Worm (Caenorhabditis elegans): ENCODE data around the gene ttn-1.

ttn-1 gene

DNA sequence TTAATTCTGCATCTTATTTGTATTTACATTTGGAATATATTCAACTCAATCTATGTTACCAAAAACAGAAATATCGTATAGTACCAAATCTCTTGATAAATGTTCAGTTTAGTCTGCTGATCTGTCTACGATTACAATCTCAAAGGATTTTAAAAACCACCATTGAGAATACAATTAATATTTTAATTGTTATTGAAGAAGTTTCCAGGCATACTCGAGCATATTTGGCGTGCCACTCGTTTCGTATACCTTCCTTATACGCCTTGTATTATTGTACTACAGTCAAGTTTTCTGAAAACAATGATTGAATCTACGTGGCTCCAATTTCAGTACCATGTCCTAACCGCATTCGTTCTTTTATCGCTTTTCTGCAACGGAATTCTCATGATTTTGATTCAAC lies 15.4 kb upstream of the ttn-1 start, which contains the start of gene str-206:
TSS of gene str-206 (plus strand) at position 301 of the 400 bp plus-strand sequence.
- TF ChIP-seq gmeb-1 (tag; optimal IDR thresholded peaks at IDR 0.05) (no peak), sma-9 (GFP tag; optimal IDR thresholded peaks at IDR 0.05) (no peak), sma-9 (tag; optimal IDR thresholded peaks at IDR 0.05) (no peak), mdl-1 (tag; optimal IDR thresholded peaks at IDR 0.05) (no peak), aly-2 (tag; optimal IDR thresholded peaks at IDR 0.05) (no peak), nhr-129 (tag; optimal IDR thresholded peaks at IDR 0.05) (no peak), ceh-82 (tag; optimal IDR thresholded peaks at IDR 0.05) (no peak), lin-39 (tag; optimal IDR thresholded peaks at IDR 0.05) (no peak), ama-1 (optimal IDR thresholded peaks at IDR 0.05) (no peak)

DNA sequence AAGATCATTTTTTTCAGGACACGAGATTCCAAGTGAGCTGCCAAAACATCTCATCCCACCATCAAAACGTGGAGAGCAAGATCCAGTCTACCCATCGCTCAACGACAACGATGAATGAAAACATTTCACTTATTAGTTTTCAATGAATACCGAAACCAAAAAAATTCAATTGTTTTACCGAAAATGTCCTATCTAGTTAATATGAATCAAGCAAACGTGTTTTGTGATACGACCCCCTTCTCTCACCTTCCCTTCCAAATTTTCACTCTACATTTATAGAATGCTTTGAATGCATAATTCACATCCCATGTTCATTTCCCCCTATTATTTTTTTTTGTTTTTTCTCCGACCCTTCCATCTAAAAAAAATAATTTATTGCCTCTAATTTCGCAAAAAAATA lies 14.7 kb upstream of the ttn-1 start:
- TF ChIP-seq ztf-4 (tag; optimal IDR thresholded peaks at IDR 0.05) (no peak), ama-1 (optimal IDR thresholded peaks at IDR 0.05) (no peak), sma-9 (GFP tag; optimal IDR thresholded peaks at IDR 0.05) (peak; percentile 5), sma-9 (tag; optimal IDR thresholded peaks at IDR 0.05) (no peak)

DNA sequence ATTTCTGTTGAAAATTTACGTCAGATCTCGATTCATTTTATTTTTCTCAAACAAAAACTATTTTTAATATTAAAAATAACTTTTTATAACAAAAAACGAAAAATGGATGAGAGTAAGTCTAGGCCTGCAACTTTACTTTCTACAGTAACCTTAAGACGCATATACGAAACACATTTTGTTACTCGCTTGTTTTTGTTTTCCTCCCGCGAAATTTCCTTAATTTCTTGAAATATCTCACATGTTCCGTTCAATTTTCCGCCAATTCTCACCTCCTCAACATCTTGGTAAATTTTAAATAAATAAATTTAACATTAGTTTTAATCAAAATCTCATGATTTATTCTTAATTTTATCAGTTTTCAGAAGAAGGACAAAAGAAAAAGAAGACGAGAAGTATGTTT lies 12.0 kb upstream of the ttn-1 start:
- TF ChIP-seq ceh-82 (tag; optimal IDR thresholded peaks at IDR 0.05) (no peak), R02D3.7 (tag; optimal IDR thresholded peaks at IDR 0.05) (no peak), dmd-4 (tag; optimal IDR thresholded peaks at IDR 0.05) (no peak), nhr-21 (tag; optimal IDR thresholded peaks at IDR 0.05) (no peak), elt-1 (tag; optimal IDR thresholded peaks at IDR 0.05) (no peak), elt-3 (tag; optimal IDR thresholded peaks at IDR 0.05) (no peak), gmeb-1 (tag; optimal IDR thresholded peaks at IDR 0.05) (no peak)

DNA sequence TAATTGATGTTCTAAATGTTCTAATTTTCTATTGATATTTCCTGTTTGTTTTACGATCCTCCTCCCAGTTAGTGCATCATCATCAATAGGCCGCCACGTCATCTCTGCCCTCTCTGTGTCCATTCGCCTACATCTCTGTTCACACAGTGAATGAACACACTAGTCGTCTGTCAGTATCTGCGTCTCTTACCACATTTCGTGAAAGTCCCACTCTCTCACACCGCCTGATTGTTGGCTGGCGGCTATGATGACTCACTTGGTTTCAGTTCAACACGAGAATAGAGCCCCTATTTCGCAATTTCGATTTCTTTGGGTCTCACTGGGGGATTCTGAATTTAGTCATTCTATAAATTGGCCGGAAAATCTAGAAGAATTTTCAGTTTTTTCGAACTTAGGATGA lies 11.4 kb upstream of the ttn-1 start:
- TF ChIP-seq lsy-2 (tag; optimal IDR thresholded peaks at IDR 0.05) (peak in 1 of 2 experiments; percentile 57), lin-11 (tag; optimal IDR thresholded peaks at IDR 0.05) (no peak), nhr-6 (tag; optimal IDR thresholded peaks at IDR 0.05) (no peak), nhr-25 (tag; optimal IDR thresholded peaks at IDR 0.05) (no peak), R02D3.7 (tag; optimal IDR thresholded peaks at IDR 0.05) (no peak), elt-3 (tag; optimal IDR thresholded peaks at IDR 0.05) (no peak), mbf-1 (tag; optimal IDR thresholded peaks at IDR 0.05) (no peak), lin-13 (GFP tag; optimal IDR thresholded peaks at IDR 0.05) (no peak), elt-1 (tag; optimal IDR thresholded peaks at IDR 0.05) (no peak), nhr-10 (tag; optimal IDR thresholded peaks at IDR 0.05) (no peak), snpc-4 (tag; optimal IDR thresholded peaks at IDR 0.05) (no peak), fos-1 (tag; optimal IDR thresholded peaks at IDR 0.05) (peak; percentile 99), crh-2 (tag; optimal IDR thresholded peaks at IDR 0.05) (peak; percentile 98), nhr-12 (tag; optimal IDR thresholded peaks at IDR 0.05) (no peak), gmeb-1 (tag; optimal IDR thresholded peaks at IDR 0.05) (no peak), sma-3 (GFP tag; optimal IDR thresholded peaks at IDR 0.05) (peak; percentile 60), alr-1 (tag; optimal IDR thresholded peaks at IDR 0.05) (no peak), Y55F3AM.14 (GFP tag; optimal IDR thresholded peaks at IDR 0.05) (peak; percentile 39), F13H6.1 (tag; optimal IDR thresholded peaks at IDR 0.05) (peak; percentile 69), mdl-1 (tag; optimal IDR thresholded peaks at IDR 0.05) (peak; percentile 49 to 81), nhr-77 (tag; optimal IDR thresholded peaks at IDR 0.05) (no peak), sem-4 (tag; optimal IDR thresholded peaks at IDR 0.05) (peak; percentile 80), peb-1 (tag; optimal IDR thresholded peaks at IDR 0.05) (no peak), C34F6.9 (tag; optimal IDR thresholded peaks at IDR 0.05) (peak; percentile 85), skn-1 (tag; optimal IDR thresholded peaks at IDR 0.05) (peak; percentile 19), nhr-129 (tag; optimal IDR thresholded peaks at IDR 0.05) (peak; percentile 85), mab-5 (tag; optimal IDR thresholded peaks at IDR 0.05) (no peak), ztf-11 (tag; optimal IDR thresholded peaks at IDR 0.05) (no peak), dmd-4 (tag; optimal IDR thresholded peaks at IDR 0.05) (no peak), nhr-237 (tag; optimal IDR thresholded peaks at IDR 0.05) (no peak), ceh-82 (tag; optimal IDR thresholded peaks at IDR 0.05) (no peak), blmp-1 (tag; optimal IDR thresholded peaks at IDR 0.05; ENCODE audit: insufficient read depth) (no peak), nhr-11 (tag; optimal IDR thresholded peaks at IDR 0.05) (no peak), zag-1 (tag; optimal IDR thresholded peaks at IDR 0.05) (peak; percentile 42), egl-27 (tag; optimal IDR thresholded peaks at IDR 0.05) (peak; percentile 76), ztf-4 (tag; optimal IDR thresholded peaks at IDR 0.05) (peak; percentile 1), unc-62 (GFP tag; optimal IDR thresholded peaks at IDR 0.05) (no peak), aly-2 (tag; optimal IDR thresholded peaks at IDR 0.05) (no peak), ama-1 (optimal IDR thresholded peaks at IDR 0.05) (no peak), sma-9 (GFP tag; optimal IDR thresholded peaks at IDR 0.05) (peak; percentile 76), sma-9 (tag; optimal IDR thresholded peaks at IDR 0.05) (no peak), lin-39 (tag; optimal IDR thresholded peaks at IDR 0.05) (no peak), ztf-1 (GFP tag; conservative IDR thresholded peaks at IDR 0.05) (no peak), unc-55 (GFP tag; optimal IDR thresholded peaks at IDR 0.05) (peak; percentile 86), nhr-21 (tag; optimal IDR thresholded peaks at IDR 0.05) (peak; percentile 19)

Measured in whole organism, L2 larva.